Fruit fly (Drosophila melanogaster): ENCODE results near the gene Eig71Ee.

dm6 chr3L:15679420-15679819, 23.6 kb upstream of the Eig71Ee start, which contains the start of gene CG7304:
- no peak for TF ChIP-seq chinmo (GFP tag; IDR thresholded peaks at IDR 0.05; ENCODE audit: partially characterized antibody)
- no peak for TF ChIP-seq nau (GFP tag; optimal IDR thresholded peaks at IDR 0.05)
- TF ChIP-seq al (GFP tag; IDR thresholded peaks at IDR 0.05) = no peak
- TF ChIP-seq vnd (GFP tag; IDR thresholded peaks at IDR 0.05; ENCODE audit: partially characterized antibody) = no peak
- TF ChIP-seq bigmax (GFP tag; optimal IDR thresholded peaks at IDR 0.05) = no peak
- no peak for TF ChIP-seq ro (GFP tag; IDR thresholded peaks at IDR 0.05)
- no peak for TF ChIP-seq Stat92E (GFP tag; optimal IDR thresholded peaks at IDR 0.05)
- no peak for TF ChIP-seq sim (GFP tag; IDR thresholded peaks at IDR 0.05)
